Worm (Caenorhabditis elegans): ENCODE measurements around the gene T22B7.8.

The T22B7.8 gene

DNA sequence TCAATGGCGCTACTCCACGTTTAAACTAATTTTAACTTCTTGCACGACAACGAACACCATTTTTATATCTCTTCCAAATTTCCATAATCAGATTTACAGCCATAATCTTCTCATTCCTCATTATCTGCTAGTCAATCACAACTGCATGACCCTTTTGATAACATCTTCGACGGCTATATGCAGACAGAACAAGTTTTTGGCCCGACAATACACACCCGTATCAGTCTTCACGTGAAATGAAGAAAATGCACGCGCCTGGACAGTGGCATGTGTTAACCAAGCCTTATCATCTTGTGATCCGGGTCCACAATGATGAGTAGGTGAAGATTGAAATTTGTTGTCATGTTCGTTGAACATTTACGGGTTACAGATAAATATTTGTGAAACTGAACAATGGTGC lies 13.9 kb downstream of the T22B7.8 start:
- TF ChIP-seq dao-5 (tag; optimal IDR thresholded peaks at IDR 0.05) (no peak), him-1 (tag; optimal IDR thresholded peaks at IDR 0.05) (no peak), W03F9.2 (tag; optimal IDR thresholded peaks at IDR 0.05) (no peak)

DNA sequence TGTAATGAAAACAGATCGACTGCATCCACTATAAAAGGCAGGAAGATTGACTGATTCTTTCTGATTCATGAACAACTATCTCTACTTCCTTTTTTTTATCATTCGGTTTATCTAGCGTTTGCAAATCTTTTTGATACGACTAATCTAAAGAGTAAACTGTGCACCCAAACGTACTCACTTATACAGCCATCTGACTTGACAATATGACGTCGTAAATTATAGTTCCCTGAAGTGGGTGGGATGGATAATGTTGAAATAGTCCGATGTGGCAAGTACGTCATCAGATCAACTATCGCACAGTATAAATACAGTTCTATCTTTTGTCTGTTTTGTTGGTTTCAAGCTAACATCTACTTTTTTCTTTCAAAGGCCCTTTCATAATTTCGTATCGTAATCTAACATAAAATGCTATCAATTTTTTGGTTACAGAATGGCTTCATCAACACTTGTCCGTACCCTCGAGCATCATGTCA lies 15.3 kb downstream of the T22B7.8 start, which contains the start of gene T22B7.3:
Gene T22B7.3, plus strand, starts transcription at position 423 of the 473 bp plus-strand sequence.
- TF ChIP-seq W03F9.2 (tag; optimal IDR thresholded peaks at IDR 0.05) (no peak), him-1 (tag; optimal IDR thresholded peaks at IDR 0.05) (no peak), dao-5 (tag; optimal IDR thresholded peaks at IDR 0.05) (no peak)

DNA sequence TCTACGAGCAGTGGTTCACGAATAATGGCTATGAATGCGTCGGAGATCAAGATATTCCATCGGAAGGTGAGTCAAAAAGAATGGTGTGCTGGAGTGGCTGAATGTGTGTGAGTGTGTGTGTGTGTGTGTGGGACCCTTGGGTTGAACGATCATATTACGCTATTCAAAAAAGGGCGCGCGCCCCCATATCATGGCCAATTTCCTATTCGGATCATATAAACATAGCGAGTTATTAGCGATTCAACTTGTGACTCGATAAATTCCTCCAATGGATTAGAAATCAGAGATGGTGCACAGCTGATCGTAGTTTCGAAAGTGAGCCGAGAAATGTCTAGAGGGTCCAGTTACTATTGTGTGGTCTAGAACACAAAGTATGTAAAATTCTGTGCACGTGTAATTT lies 16.2 kb downstream of the T22B7.8 start, which contains the start of gene srv-7:
Gene srv-7, minus strand, starts transcription at position 101 of the 400 bp plus-strand sequence.
- no peak for TF ChIP-seq dao-5 (tag; optimal IDR thresholded peaks at IDR 0.05)
- TF ChIP-seq W03F9.2 (tag; optimal IDR thresholded peaks at IDR 0.05): no peak
- no peak for TF ChIP-seq him-1 (tag; optimal IDR thresholded peaks at IDR 0.05)

DNA sequence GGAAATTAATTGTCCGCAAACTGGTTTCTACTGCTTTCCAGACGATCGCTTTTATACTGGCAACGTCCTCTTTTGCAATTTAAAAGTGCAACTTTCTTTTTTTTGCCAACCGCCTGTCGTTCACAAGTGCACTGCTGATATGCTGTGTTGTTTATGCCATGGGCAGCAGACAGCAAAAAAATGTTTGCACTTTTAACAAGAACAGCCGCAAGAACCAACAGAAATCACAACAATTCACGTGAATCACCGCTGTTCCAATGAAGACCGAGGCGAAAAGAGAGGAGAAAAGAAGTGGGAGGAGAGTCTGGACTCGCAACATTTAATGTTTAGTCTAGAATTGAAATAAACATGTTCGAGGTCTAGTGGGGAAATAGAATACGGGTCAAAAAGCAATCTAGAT lies 22.1 kb downstream of the T22B7.8 start, which contains the start of gene T22B7.7:
Gene T22B7.7, minus strand, starts transcription at position 262 of the 400 bp plus-strand sequence.
- no peak for TF ChIP-seq him-1 (tag; optimal IDR thresholded peaks at IDR 0.05)
- no peak for TF ChIP-seq W03F9.2 (tag; optimal IDR thresholded peaks at IDR 0.05)
- TF ChIP-seq dao-5 (tag; optimal IDR thresholded peaks at IDR 0.05): no peak

DNA sequence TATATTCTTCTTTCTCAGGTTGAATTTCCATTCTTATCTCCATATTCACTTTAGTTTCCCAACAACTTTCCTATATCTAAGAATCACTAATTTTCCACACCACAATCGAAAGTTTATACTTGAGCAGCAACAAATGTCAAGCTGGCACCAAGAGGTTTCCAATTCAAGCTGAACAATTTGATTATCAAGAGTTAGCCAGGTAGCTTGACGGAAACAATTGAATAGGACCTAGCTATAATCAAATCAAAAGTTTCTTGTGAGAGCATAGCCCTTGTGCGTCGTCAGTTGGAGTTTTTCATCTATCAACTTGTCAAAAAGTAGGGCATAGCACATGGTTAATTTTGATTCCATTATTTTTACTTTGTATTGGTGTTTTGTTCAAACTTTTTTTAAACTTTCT lies 23.9 kb downstream of the T22B7.8 start:
- TF ChIP-seq him-1 (tag; optimal IDR thresholded peaks at IDR 0.05): no peak
- no peak for TF ChIP-seq dao-5 (tag; optimal IDR thresholded peaks at IDR 0.05)
- TF ChIP-seq W03F9.2 (tag; optimal IDR thresholded peaks at IDR 0.05): no peak

DNA sequence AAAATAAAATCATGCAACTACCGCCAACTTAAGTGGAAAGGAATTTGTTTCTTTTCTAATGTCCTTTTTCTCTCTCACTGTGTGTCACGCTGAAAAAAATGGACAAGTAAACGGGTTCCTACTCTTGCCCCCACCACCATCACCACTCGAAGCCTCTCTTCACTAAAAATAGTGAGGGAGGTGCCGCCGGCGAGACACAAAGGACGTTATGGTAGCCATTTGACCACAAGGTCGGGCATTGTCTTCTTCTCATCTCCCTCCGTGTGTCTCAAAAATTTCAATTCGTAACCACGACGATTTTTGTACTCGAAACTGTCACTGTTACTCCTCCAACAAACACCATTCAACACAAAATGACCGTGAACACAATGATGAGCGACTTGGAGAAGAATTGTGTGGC lies 27.9 kb downstream of the T22B7.8 start, which contains the start of gene T22B7.22:
Gene T22B7.22, plus strand, starts transcription at position 354 of the 400 bp plus-strand sequence.
- no peak for TF ChIP-seq W03F9.2 (tag; optimal IDR thresholded peaks at IDR 0.05)

DNA sequence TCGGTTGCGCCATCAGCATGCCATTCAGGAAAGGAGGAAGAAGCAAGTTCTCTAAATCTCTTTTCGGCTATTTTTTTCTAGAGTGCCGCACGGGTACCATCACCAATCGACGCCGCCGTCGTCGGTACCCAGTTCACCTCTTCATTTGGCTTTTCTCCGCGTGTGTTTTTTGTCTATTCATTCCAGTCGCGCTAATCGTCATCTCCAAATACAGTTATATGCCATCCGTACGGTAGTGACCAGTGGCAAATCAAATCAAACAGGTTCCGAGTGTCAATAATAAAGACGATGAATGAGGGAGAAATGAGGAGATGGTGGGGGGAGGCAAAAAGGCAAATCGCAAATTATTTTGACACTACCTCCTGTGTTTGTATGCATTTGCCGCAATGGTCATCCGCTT lies 29.5 kb downstream of the T22B7.8 start:
- no peak for TF ChIP-seq dao-5 (tag; optimal IDR thresholded peaks at IDR 0.05)
- no peak for TF ChIP-seq him-1 (tag; optimal IDR thresholded peaks at IDR 0.05)
- no peak for TF ChIP-seq W03F9.2 (tag; optimal IDR thresholded peaks at IDR 0.05)

DNA sequence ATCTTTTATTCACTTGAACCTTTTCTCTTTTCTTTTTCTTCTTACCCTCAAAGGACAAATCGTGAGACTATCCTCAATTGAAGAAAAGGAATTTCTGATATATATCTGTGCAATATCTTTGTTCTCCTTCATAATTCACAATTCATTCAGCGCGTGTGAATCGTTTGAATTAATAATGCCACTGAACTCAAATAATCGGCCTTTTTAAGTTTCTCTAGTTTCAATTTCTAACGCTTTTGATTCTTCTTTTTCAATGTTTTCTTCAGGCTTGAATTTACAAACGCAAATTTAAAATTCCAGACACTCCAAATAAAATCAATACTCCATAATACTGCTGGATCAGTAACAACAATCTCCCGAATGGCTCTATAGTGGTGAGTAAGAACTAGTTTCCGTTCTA lies 31.8 kb downstream of the T22B7.8 start, which contains the start of gene egl-13:
Gene egl-13, plus strand, starts transcription at position 301 of the 400 bp plus-strand sequence.
- TF ChIP-seq W03F9.2 (tag; optimal IDR thresholded peaks at IDR 0.05) (no peak), dao-5 (tag; optimal IDR thresholded peaks at IDR 0.05) (no peak), him-1 (tag; optimal IDR thresholded peaks at IDR 0.05) (no peak)

DNA sequence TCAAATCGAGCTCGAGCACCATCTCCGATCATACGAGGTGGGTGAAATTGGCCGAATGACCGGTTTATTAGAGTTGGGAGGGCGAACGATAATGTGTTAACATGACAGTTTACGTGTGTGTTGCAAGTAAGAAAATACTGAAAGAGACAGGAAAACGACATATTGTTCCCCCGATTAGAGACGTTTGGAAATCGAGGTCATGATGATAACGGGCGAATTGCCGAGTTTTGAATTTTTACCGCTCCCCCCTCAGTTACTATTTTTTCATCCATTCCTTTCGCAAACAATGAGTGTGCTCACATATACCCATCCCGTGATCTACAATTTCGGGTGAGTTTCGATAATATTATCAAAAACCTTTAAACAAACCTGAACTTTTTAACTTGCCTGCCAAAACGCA lies 38.0 kb downstream of the T22B7.8 start:
- TF ChIP-seq him-1 (tag; optimal IDR thresholded peaks at IDR 0.05) (no peak), dao-5 (tag; optimal IDR thresholded peaks at IDR 0.05) (no peak), W03F9.2 (tag; optimal IDR thresholded peaks at IDR 0.05) (no peak)

DNA sequence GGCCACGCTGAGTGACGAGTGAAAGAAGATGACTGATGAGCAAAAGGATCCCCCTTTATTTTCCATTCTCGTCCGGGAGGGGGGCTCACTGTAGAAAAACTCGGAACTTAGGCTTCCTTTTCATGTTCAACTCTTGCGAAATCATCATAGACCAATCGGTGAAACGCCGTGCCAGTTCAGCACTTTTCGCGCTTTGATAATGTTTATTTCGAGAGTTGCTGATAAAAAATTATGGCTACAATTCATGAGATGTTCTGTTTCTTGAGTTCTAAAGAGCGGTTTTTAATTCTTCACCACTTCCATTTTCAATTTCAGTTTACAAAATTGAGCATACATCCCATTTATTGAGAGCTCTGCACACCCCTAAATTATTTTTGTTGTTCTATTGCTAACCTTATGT lies 39.1 kb downstream of the T22B7.8 start:
- TF ChIP-seq W03F9.2 (tag; optimal IDR thresholded peaks at IDR 0.05) (no peak), him-1 (tag; optimal IDR thresholded peaks at IDR 0.05) (no peak), dao-5 (tag; optimal IDR thresholded peaks at IDR 0.05) (no peak)

DNA sequence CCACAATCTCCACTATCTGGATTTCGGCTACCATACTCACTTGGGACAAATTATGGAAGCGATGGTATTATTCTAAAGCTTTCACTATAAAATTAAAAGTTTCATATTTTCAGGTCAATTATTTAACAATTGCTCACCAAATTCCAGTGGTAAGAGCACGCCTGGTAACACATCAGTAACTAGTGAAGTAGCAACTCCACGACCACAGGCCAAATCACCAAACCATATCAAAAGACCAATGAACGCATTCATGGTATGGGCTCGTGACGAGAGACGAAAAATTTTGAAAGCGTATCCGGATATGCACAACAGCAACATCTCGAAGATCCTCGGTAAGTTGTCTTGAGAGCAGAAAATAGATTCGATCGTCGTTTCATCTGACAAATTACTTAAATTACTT lies 40.9 kb downstream of the T22B7.8 start:
- TF ChIP-seq him-1 (tag; optimal IDR thresholded peaks at IDR 0.05) (no peak), W03F9.2 (tag; optimal IDR thresholded peaks at IDR 0.05) (no peak), dao-5 (tag; optimal IDR thresholded peaks at IDR 0.05) (no peak)

DNA sequence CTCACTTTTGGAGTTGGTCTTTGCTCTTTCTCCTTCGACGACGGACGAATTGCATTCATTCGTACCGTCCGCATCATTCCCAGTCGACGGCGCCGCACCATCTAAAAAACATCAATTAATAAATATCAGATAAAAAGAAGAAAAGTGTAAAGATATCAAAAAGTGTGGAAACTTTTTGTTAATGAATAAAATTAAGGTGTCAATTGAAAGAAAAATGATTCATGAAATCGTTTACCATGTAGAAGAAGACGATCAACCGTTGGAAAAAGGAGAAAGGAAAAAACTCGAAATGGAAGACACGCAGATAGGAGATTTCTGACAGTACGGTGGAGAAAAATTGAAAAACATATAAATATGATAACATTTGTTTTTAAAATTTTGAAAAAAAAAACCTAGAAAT lies 48.4 kb downstream of the T22B7.8 start, which contains the start of gene set-19:
Gene set-19, minus strand, starts transcription at position 101 of the 400 bp plus-strand sequence.
- TF ChIP-seq him-1 (tag; optimal IDR thresholded peaks at IDR 0.05) (no peak), W03F9.2 (tag; optimal IDR thresholded peaks at IDR 0.05) (no peak), dao-5 (tag; optimal IDR thresholded peaks at IDR 0.05) (no peak)

DNA sequence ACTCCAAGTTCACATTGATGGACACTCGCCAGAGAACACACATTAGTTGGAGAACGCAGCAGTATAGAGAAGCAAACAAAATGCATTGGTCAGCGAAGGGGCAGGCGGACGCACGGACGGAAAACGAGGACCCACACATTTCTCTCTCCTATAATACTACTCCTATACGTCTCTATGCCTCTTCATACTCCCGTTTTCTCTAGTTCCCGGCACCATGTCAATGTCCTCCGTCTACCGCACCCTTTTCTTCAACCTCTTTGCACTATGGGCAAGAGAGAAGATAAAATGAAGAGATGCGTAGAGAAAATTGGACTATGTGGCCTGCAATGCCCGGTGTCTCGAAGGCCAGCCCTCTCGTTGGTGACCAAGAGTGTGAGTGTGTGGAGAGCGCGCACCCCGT lies 54.3 kb downstream of the T22B7.8 start, which contains the start of gene set-20:
Gene set-20, minus strand, starts transcription at position 94 of the 400 bp plus-strand sequence.
- TF ChIP-seq W03F9.2 (tag; optimal IDR thresholded peaks at IDR 0.05): no peak
- TF ChIP-seq him-1 (tag; optimal IDR thresholded peaks at IDR 0.05): no peak
- no peak for TF ChIP-seq dao-5 (tag; optimal IDR thresholded peaks at IDR 0.05)

Measured in whole organism, L4/young adult.